Fruit fly (Drosophila melanogaster): ENCODE data around the gene RpL9.

Gene RpL9

DNA sequence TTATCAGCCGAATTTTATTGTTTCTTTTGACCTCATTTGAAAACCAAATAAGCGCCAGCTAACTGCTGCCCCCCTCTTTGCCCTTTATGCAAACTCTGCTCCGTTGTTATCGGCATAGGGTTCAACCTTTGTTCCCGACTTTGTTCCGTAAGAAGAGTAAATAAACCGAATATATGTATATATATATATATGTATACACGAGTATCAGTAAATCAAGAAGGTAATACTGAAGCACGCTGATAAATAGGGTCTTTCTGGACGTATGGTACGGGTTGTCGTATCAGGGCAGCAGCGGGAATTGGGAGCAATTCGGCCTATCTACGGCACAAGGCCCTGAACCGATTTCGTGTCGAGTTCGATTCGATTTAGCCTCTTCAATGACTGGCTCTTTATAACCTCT, 34.9 kb upstream of the RpL9 start (continued):
- TF ChIP-seq CG3995 (GFP tag; optimal IDR thresholded peaks at IDR 0.05) (no peak), tin (GFP tag; optimal IDR thresholded peaks at IDR 0.05) (no peak), chinmo (GFP tag; IDR thresholded peaks at IDR 0.05; ENCODE audit: partially characterized antibody) (no peak), CG2129 (GFP tag; IDR thresholded peaks at IDR 0.05; ENCODE audit: partially characterized antibody) (no peak), CG14667 (GFP tag; IDR thresholded peaks at IDR 0.05) (no peak), CG18619 (GFP tag; optimal IDR thresholded peaks at IDR 0.05) (no peak), CG12299 (tag; optimal IDR thresholded peaks at IDR 0.05) (no peak), Lhr (GFP tag; optimal IDR thresholded peaks at IDR 0.05) (no peak), tna (GFP tag; IDR thresholded peaks at IDR 0.05; ENCODE audit: partially characterized antibody) (no peak), usp (GFP tag; optimal IDR thresholded peaks at IDR 0.05) (no peak), CG17328 (GFP tag; IDR thresholded peaks at IDR 0.05) (no peak), Nf-YC (tag; optimal IDR thresholded peaks at IDR 0.05) (no peak), CG10543 (GFP tag; optimal IDR thresholded peaks at IDR 0.05) (no peak), chn (GFP tag; optimal IDR thresholded peaks at IDR 0.05) (no peak), CG9437 (GFP tag; optimal IDR thresholded peaks at IDR 0.05) (no peak), NC2β (GFP tag; optimal IDR thresholded peaks at IDR 0.05) (no peak), stwl (tag; optimal IDR thresholded peaks at IDR 0.05) (no peak), cwo (GFP tag; optimal IDR thresholded peaks at IDR 0.05) (no peak), tap (tag; optimal IDR thresholded peaks at IDR 0.05) (no peak), vvl (GFP tag; IDR thresholded peaks at IDR 0.05) (no peak), CG17829 (tag; optimal IDR thresholded peaks at IDR 0.05) (no peak), CG17568 (GFP tag; optimal IDR thresholded peaks at IDR 0.05) (no peak), salm (tag; optimal IDR thresholded peaks at IDR 0.05) (peak; percentile 12), sc (optimal IDR thresholded peaks at IDR 0.05) (no peak), sc (GFP tag; optimal IDR thresholded peaks at IDR 0.05) (no peak), CG9876 (GFP tag; optimal IDR thresholded peaks at IDR 0.05) (no peak), schlank (tag; optimal IDR thresholded peaks at IDR 0.05) (no peak), CG2712 (tag; optimal IDR thresholded peaks at IDR 0.05) (no peak), Dref (GFP tag; IDR thresholded peaks at IDR 0.05) (no peak), BtbVII (GFP tag; optimal IDR thresholded peaks at IDR 0.05) (no peak), danr (GFP tag; IDR thresholded peaks at IDR 0.05) (no peak), CG15073 (GFP tag; optimal IDR thresholded peaks at IDR 0.05) (no peak), sisA (GFP tag; IDR thresholded peaks at IDR 0.05) (no peak), Pdp1 (GFP tag; optimal IDR thresholded peaks at IDR 0.05) (peak in 1 of 2 experiments; percentile 58), slou (GFP tag; optimal IDR thresholded peaks at IDR 0.05) (no peak), Poxn (GFP tag; IDR thresholded peaks at IDR 0.05) (no peak), CG7839 (tag; optimal IDR thresholded peaks at IDR 0.05) (no peak), twi (tag; optimal IDR thresholded peaks at IDR 0.05) (no peak), CG8359 (GFP tag; optimal IDR thresholded peaks at IDR 0.05; ENCODE audit: borderline replicate concordance) (no peak), E2f2 (GFP tag; IDR thresholded peaks at IDR 0.05) (no peak), sug (tag; optimal IDR thresholded peaks at IDR 0.05) (peak; percentile 21), nom (GFP tag; optimal IDR thresholded peaks at IDR 0.05) (peak; percentile 37), zen (tag; optimal IDR thresholded peaks at IDR 0.05) (no peak), CG5180 (GFP tag; optimal IDR thresholded peaks at IDR 0.05) (no peak), CG15269 (tag; optimal IDR thresholded peaks at IDR 0.05) (no peak), pzg (GFP tag; optimal IDR thresholded peaks at IDR 0.05) (no peak), tll (GFP tag; optimal IDR thresholded peaks at IDR 0.05) (no peak), ara (GFP tag; IDR thresholded peaks at IDR 0.05) (no peak), CG31224 (GFP tag; IDR thresholded peaks at IDR 0.05) (0 out of 2 replicates have a peak, but pooled peaks have one; percentile 8), CG11456 (GFP tag; IDR thresholded peaks at IDR 0.05) (0 out of 3 replicates have a peak, but pooled peaks have one; percentile 5), GATAe (GFP tag; conservative IDR thresholded peaks at IDR 0.05) (peak; percentile 27; the same call in 1 of the 2 replicates)

Measured in whole organism, embryonic.